Fruit fly (Drosophila melanogaster): ENCODE measurements around the gene mbo.
A peak's percentile ranks its signal among the peaks of the same experiment; 100 is the strongest.

mbo gene

DNA sequence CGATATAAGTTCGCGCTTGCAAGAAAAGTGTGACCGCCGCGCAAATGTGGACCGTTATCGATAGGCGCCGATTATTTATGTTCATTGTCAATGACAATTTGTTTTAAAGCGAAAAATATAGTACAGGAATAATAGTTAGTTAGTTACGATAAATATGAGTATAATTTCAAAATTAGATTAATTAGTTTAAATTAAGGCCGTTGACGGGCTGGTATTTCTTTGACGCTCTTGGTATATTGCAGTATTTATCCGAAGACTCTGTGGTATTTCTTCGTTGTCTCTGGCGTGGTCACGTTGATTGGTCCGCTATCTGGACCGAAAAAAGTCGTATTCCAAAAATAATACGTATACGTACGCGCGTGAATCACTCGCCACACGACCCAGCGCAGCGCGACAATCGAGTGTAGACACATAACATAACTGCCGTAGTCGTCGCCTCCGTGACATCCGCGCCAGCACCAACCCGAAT, 18.8 kb upstream of the mbo start (continued):
- no peak for TF ChIP-seq mirr (GFP tag; optimal IDR thresholded peaks at IDR 0.05)
- peak; percentile 28 for TF ChIP-seq CG17829 (tag; optimal IDR thresholded peaks at IDR 0.05)
- TF ChIP-seq CG14710 (tag; optimal IDR thresholded peaks at IDR 0.05), result peak; percentile 65
- peak; percentile 78 for TF ChIP-seq trem (tag; optimal IDR thresholded peaks at IDR 0.05)
- TF ChIP-seq Nf-YA (GFP tag; IDR thresholded peaks at IDR 0.05), result no peak
- peak; percentile 64 for TF ChIP-seq stwl (tag; optimal IDR thresholded peaks at IDR 0.05)
- peak; percentile 21 for TF ChIP-seq grau (tag; optimal IDR thresholded peaks at IDR 0.05)
- peak; percentile 1 for TF ChIP-seq Mad (GFP tag; optimal IDR thresholded peaks at IDR 0.05)
- TF ChIP-seq CG34224 (GFP tag; IDR thresholded peaks at IDR 0.05; ENCODE audit: partially characterized antibody), result peak; percentile 51; the same call in 2 of the 3 replicates
- 0 out of 3 replicates have a peak, but pooled peaks have one; percentile 12 for TF ChIP-seq row (GFP tag; IDR thresholded peaks at IDR 0.05)
- peak; percentile 70 for TF ChIP-seq CG2116 (GFP tag; optimal IDR thresholded peaks at IDR 0.05)
- TF ChIP-seq luna (GFP tag; optimal IDR thresholded peaks at IDR 0.05), result no peak
- no peak for TF ChIP-seq CG6689 (GFP tag; IDR thresholded peaks at IDR 0.05)
- TF ChIP-seq tll (GFP tag; optimal IDR thresholded peaks at IDR 0.05), result peak in 1 of 2 experiments; percentile 2
- peak; percentile 43; the same call in 1 of the 2 replicates for TF ChIP-seq bbx (GFP tag; IDR thresholded peaks at IDR 0.05; ENCODE audit: partially characterized antibody)
- TF ChIP-seq pho (GFP tag; optimal IDR thresholded peaks at IDR 0.05), result peak; percentile 22
- TF ChIP-seq CG4617 (GFP tag; optimal IDR thresholded peaks at IDR 0.05; ENCODE audit: borderline replicate concordance), result peak; percentile 12
- peak; percentile 87 for TF ChIP-seq pzg (GFP tag; optimal IDR thresholded peaks at IDR 0.05)
- TF ChIP-seq phol (tag; optimal IDR thresholded peaks at IDR 0.05), result peak; percentile 40
- TF ChIP-seq CG12659 (GFP tag; optimal IDR thresholded peaks at IDR 0.05), result peak; percentile 68
- peak; percentile 41 for TF ChIP-seq caup (GFP tag; optimal IDR thresholded peaks at IDR 0.05; ENCODE audit: severe bottlenecking)
- TF ChIP-seq sna (GFP tag; IDR thresholded peaks at IDR 0.05; ENCODE audit: partially characterized antibody), result 0 out of 2 replicates have a peak, but pooled peaks have one; percentile 41
- no peak for TF ChIP-seq ERR (GFP tag; optimal IDR thresholded peaks at IDR 0.05)
- no peak for TF ChIP-seq Atf-2 (GFP tag; optimal IDR thresholded peaks at IDR 0.05)
- no peak for TF ChIP-seq Mrtf (GFP tag; IDR thresholded peaks at IDR 0.05)
- peak; percentile 78 for TF ChIP-seq BEAF-32 (GFP tag; optimal IDR thresholded peaks at IDR 0.05)
- TF ChIP-seq esg (GFP tag; conservative IDR thresholded peaks at IDR 0.05), result no peak
- TF ChIP-seq HLH4C (GFP tag; IDR thresholded peaks at IDR 0.05; ENCODE audit: partially characterized antibody), result peak; percentile 63; the same call in 2 of the 3 replicates
- TF ChIP-seq CG17802 (tag; optimal IDR thresholded peaks at IDR 0.05), result no peak
- TF ChIP-seq Hand (GFP tag; optimal IDR thresholded peaks at IDR 0.05), result no peak
- TF ChIP-seq CG33213 (GFP tag; optimal IDR thresholded peaks at IDR 0.05), result peak; percentile 32
- peak; percentile 28 for TF ChIP-seq CG10979 (tag; optimal IDR thresholded peaks at IDR 0.05)
- no peak for TF ChIP-seq CG1602 (GFP tag; optimal IDR thresholded peaks at IDR 0.05)
- peak; percentile 21; the same call in 1 of the 2 replicates for TF ChIP-seq chm (GFP tag; IDR thresholded peaks at IDR 0.05)
- peak; percentile 30 for TF ChIP-seq CTCF (GFP tag; optimal IDR thresholded peaks at IDR 0.05)
- peak; percentile 40 for TF ChIP-seq nom (GFP tag; optimal IDR thresholded peaks at IDR 0.05)
- no peak for TF ChIP-seq da (GFP tag; optimal IDR thresholded peaks at IDR 0.05)
- 0 out of 2 replicates have a peak, but pooled peaks have one; percentile 9 for TF ChIP-seq sob (GFP tag; IDR thresholded peaks at IDR 0.05)
- TF ChIP-seq HLHmδ (GFP tag; optimal IDR thresholded peaks at IDR 0.05), result peak; percentile 50
- TF ChIP-seq CG17186 (GFP tag; optimal IDR thresholded peaks at IDR 0.05), result peak; percentile 50
- TF ChIP-seq knrl (GFP tag; IDR thresholded peaks at IDR 0.05; ENCODE audit: partially characterized antibody), result peak; percentile 60
- TF ChIP-seq Ets97D (GFP tag; optimal IDR thresholded peaks at IDR 0.05), result peak; percentile 63
- peak; percentile 94 for TF ChIP-seq Dp (GFP tag; optimal IDR thresholded peaks at IDR 0.05)
- peak; percentile 58 for TF ChIP-seq Nf-YC (tag; optimal IDR thresholded peaks at IDR 0.05)
- peak; percentile 68 for TF ChIP-seq Scr (GFP tag; IDR thresholded peaks at IDR 0.05; ENCODE audit: partially characterized antibody)
- peak; percentile 76 for TF ChIP-seq sens (GFP tag)
- TF ChIP-seq PHDP (tag; optimal IDR thresholded peaks at IDR 0.05), result peak; percentile 27
- TF ChIP-seq CG16779 (GFP tag; IDR thresholded peaks at IDR 0.05), result no peak
- peak; percentile 19 for TF ChIP-seq CG12155 (GFP tag; optimal IDR thresholded peaks at IDR 0.05)
